Fruit fly (Drosophila melanogaster) whole organism, adult: ENCODE results near the gene CG13067.

Experiments
- CG11617 ChIP-seq: fragments of 200-800 bp; sonication (Bioruptor generic); optimal IDR thresholded peaks from 2 replicates; lab custom pipeline; 2017; ENCODE audit warnings: mild to moderate bottlenecking, missing biosample characterization, missing genetic modification reagents, missing genetic modification characterization
- CG12768 ChIP-seq: fragments of 200-800 bp; sonication (Bioruptor generic); optimal IDR thresholded peaks from 2 replicates; lab custom pipeline; 2017; ENCODE audit warnings: missing biosample characterization, missing genetic modification characterization, mild to moderate bottlenecking, moderate library complexity, missing genetic modification reagents
- CG33017 ChIP-seq: fragments of 200-800 bp; sonication (Bioruptor generic); optimal IDR thresholded peaks from 2 replicates; lab custom pipeline; 2018; ENCODE audit warnings: missing biosample characterization, mild to moderate bottlenecking, missing genetic modification characterization, moderate library complexity
- CG5204 ChIP-seq: fragments of 200-800 bp; sonication (Bioruptor generic); optimal IDR thresholded peaks from 2 replicates; lab custom pipeline; 2016; ENCODE audit warnings: missing biosample characterization, missing genetic modification characterization
- CG7101 ChIP-seq: fragments of 200-800 bp; sonication (Bioruptor generic); optimal IDR thresholded peaks from 2 replicates; lab custom pipeline; 2018; ENCODE audit warnings: missing biosample characterization, mild to moderate bottlenecking, missing genetic modification characterization, moderate library complexity
- Clk ChIP-seq: fragments of 200-800 bp; sonication (Bioruptor generic); optimal IDR thresholded peaks from 2 replicates; lab custom pipeline; 2017; ENCODE audit warnings: missing biosample characterization, missing genetic modification characterization
- Crg-1 ChIP-seq: fragments of 200-800 bp; sonication (Bioruptor generic); optimal IDR thresholded peaks from 2 replicates; lab custom pipeline; 2016; ENCODE audit warnings: missing biosample characterization, missing genetic modification characterization
- bab1 ChIP-seq: fragments of 200-800 bp; sonication (Bioruptor generic); optimal IDR thresholded peaks from 3 replicates; lab custom pipeline; 2019; ENCODE audit warnings: missing biosample characterization, mild to moderate bottlenecking, missing genetic modification characterization, moderate library complexity
- cic ChIP-seq: fragments of 200-800 bp; sonication (Bioruptor generic); optimal IDR thresholded peaks from 2 replicates; lab custom pipeline; 2017; ENCODE audit warnings: missing biosample characterization, mild to moderate bottlenecking, missing genetic modification characterization, moderate library complexity
- cnc ChIP-seq, 2 experiments: fragments of >200 bp; optimal IDR thresholded peaks; 2 replicates each; lab custom pipeline; 2017
- kay ChIP-seq: fragments of 200-800 bp; sonication (Bioruptor generic); peaks from one replicate; lab custom pipeline; 2016; ENCODE audit warnings: missing biosample characterization, missing genetic modification characterization, borderline replicate concordance
- toe ChIP-seq: fragments of 200-800 bp; sonication (Bioruptor generic); optimal IDR thresholded peaks from 2 replicates; lab custom pipeline; 2016; ENCODE audit warnings: missing biosample characterization, missing genetic modification characterization

- TF ChIP-seq CG33017 (tag; lab: Kevin White, UChicago) (no peak), kay (GFP tag; lab: Kevin White, UChicago) (no peak), cnc (optimal IDR thresholded peaks at IDR 0.05; lab: Kevin White, UChicago) (no peak), CG7101 (tag; lab: Kevin White, UChicago) (no peak), CG12768 (no peak), Clk (no peak), cic (GFP tag; lab: Kevin White, UChicago) (no peak), toe (GFP tag; lab: Kevin White, UChicago) (no peak), CG5204 (GFP tag; lab: Kevin White, UChicago) (no peak), CG11617 (GFP tag; lab: Kevin White, UChicago) (no peak), Crg-1 (GFP tag; lab: Kevin White, UChicago) (no peak), bab1 (GFP tag; lab: Kevin White, UChicago) (no peak)
Measured at dm6 chr3L:16279987-16280454, 8.9 kb downstream of the CG13067 start, which contains the start of gene CG13064.
